Worm (Caenorhabditis elegans) whole organism, young adult: Measurements from ENCODE around the gene tbx-41.

Experiments used
- Y53F4B.3 ChIP-seq: fragments of 200-800 bp; sonication (Bioruptor generic); IDR thresholded peaks from 2 replicates; pipeline ENCODE4 v1.3.6; 2022; ENCODE audit warnings: missing genetic modification reagents, missing genetic modification characterization, missing compliant biosample characterization
- Y79H2A.3 ChIP-seq: fragments of 200-800 bp; sonication (Bioruptor generic); conservative IDR thresholded peaks from 2 replicates; pipeline ENCODE4 v1.3.6; 2022; ENCODE audit warnings: missing genetic modification reagents, missing genetic modification characterization, missing compliant biosample characterization
- ama-1 ChIP-seq, 3 experiments: fragments of 150-350 bp in 1 of 3; sonication (generic microtip) in 2 of 3; optimal IDR thresholded peaks; 2 replicates each; lab custom pipeline; 2014 to 2018; ENCODE audit warnings: missing biosample characterization in 2 of 3, missing genetic modification characterization in 2 of 3, missing genetic modification reagents in 2 of 3
- aptf-3 ChIP-seq: fragments of 200-800 bp; sonication (Bioruptor generic); IDR thresholded peaks from 2 replicates; pipeline ENCODE4 v1.3.6; 2022; ENCODE audit warnings: missing genetic modification characterization, missing compliant biosample characterization
- dpl-1 ChIP-seq: fragments of 150-350 bp; optimal IDR thresholded peaks from 2 replicates; lab custom pipeline; 2014; ENCODE audit warnings: missing biosample characterization, missing genetic modification reagents, missing genetic modification characterization
- lin-35 ChIP-seq, 3 experiments: fragments of 150-350 bp in 2 of 3; sonication (generic microtip) in 1 of 3; optimal IDR thresholded peaks; 2 replicates each; lab custom pipeline; 2014 to 2018; ENCODE audit warnings: missing biosample characterization in 3 of 3, missing genetic modification characterization in 3 of 3, missing genetic modification reagents in 3 of 3
- nfya-1 ChIP-seq: sonication (generic microtip); optimal IDR thresholded peaks from 2 replicates; lab custom pipeline; 2017; ENCODE audit warnings: antibody characterized with exemption, missing compliant biosample characterization, missing genetic modification characterization, borderline replicate concordance; ENCODE audit not compliant: insufficient read depth
- sea-2 ChIP-seq: fragments of 200-800 bp; sonication (Bioruptor generic); IDR thresholded peaks from 2 replicates; pipeline ENCODE4 v1.3.6; 2022; ENCODE audit warnings: missing genetic modification characterization, missing compliant biosample characterization

ce11 chrX:1909353-1909752 is 44.3 kb downstream of the tbx-41 start:
- TF ChIP-seq sea-2 (peak; percentile 66; the same call in 1 of the 2 replicates), nfya-1 (tag; lab: Kevin White, UChicago) (no peak), dpl-1 (GFP tag; lab: Kevin White, UChicago) (no peak), Y53F4B.3 (GFP tag; lab: Robert Waterston, UW) (no peak), lin-35 (GFP tag; optimal IDR thresholded peaks at IDR 0.05; lab: Kevin White, UChicago) (peak in 1 of 3 experiments; percentile 85), Y79H2A.3 (GFP tag; lab: Robert Waterston, UW) (no peak), ama-1 (optimal IDR thresholded peaks at IDR 0.05; lab: Kevin White, UChicago) (no peak), ama-1 (GFP tag; optimal IDR thresholded peaks at IDR 0.05; lab: Kevin White, UChicago) (no peak), aptf-3 (GFP tag; lab: Robert Waterston, UW) (0 out of 2 replicates have a peak, but pooled peaks have one; percentile 14)
